Fruit fly (Drosophila melanogaster) whole organism, wandering third instar larva: ENCODE results near the gene bumpel.

Source experiments
- Abd-B ChIP-seq: fragments of >200 bp; optimal IDR thresholded peaks from 2 replicates; lab custom pipeline; 2017; ENCODE audit warnings: missing biosample characterization, missing genetic modification characterization
- CG32264 ChIP-seq: fragments of 200-800 bp; sonication (Bioruptor generic); optimal IDR thresholded peaks from 2 replicates; lab custom pipeline; 2016; ENCODE audit warnings: missing biosample characterization, missing genetic modification characterization
- CG9705 ChIP-seq: fragments of 200-800 bp; sonication (Bioruptor generic); optimal IDR thresholded peaks from 2 replicates; lab custom pipeline; 2018; ENCODE audit warnings: missing biosample characterization, mild to moderate bottlenecking, missing genetic modification characterization
- CrebA ChIP-seq: fragments of 200-800 bp; sonication (Bioruptor generic); optimal IDR thresholded peaks from 2 replicates; lab custom pipeline; 2016; ENCODE audit warnings: missing biosample characterization, mild to moderate bottlenecking, missing genetic modification characterization, borderline replicate concordance
- Dfd ChIP-seq: fragments of >200 bp; optimal IDR thresholded peaks from 2 replicates; lab custom pipeline; 2017; ENCODE audit warnings: missing biosample characterization, missing genetic modification characterization
- Dif ChIP-seq: fragments of 200-275, 200-300 bp; sonication (Bioruptor generic); optimal IDR thresholded peaks from 2 replicates; lab custom pipeline; 2018; ENCODE audit warnings: missing biosample characterization, missing genetic modification characterization; ENCODE audit not compliant: partially characterized antibody
- GATAd ChIP-seq: sonication (Bioruptor generic); optimal IDR thresholded peaks from 2 replicates; lab custom pipeline; 2016; ENCODE audit warnings: missing biosample characterization, missing genetic modification characterization
- HLH106 ChIP-seq: fragments of 200-800 bp; optimal IDR thresholded peaks from 3 replicates; lab custom pipeline; 2019; ENCODE audit warnings: missing biosample characterization, mild to moderate bottlenecking, missing genetic modification characterization, moderate library complexity
- Hnf4 ChIP-seq: fragments of 200-800 bp; sonication (Bioruptor generic); optimal IDR thresholded peaks from 2 replicates; lab custom pipeline; 2016; ENCODE audit warnings: missing biosample characterization, mild to moderate bottlenecking, missing genetic modification characterization
- Hr78 ChIP-seq: fragments of >200 bp; optimal IDR thresholded peaks from 2 replicates; lab custom pipeline; 2017; ENCODE audit warnings: missing biosample characterization, missing genetic modification characterization
- Hr83 ChIP-seq: fragments of 200-300 bp; sonication (Bioruptor generic); optimal IDR thresholded peaks from 2 replicates; lab custom pipeline; 2016; ENCODE audit warnings: missing biosample characterization, mild to moderate bottlenecking, missing genetic modification characterization, moderate library complexity; ENCODE audit not compliant: poor library complexity, severe bottlenecking
- Jra ChIP-seq: sonication (Bioruptor generic); optimal IDR thresholded peaks from 2 replicates; lab custom pipeline; 2016; ENCODE audit warnings: missing biosample characterization, missing genetic modification characterization
- Mio ChIP-seq: sonication (Bioruptor generic); optimal IDR thresholded peaks from 2 replicates; lab custom pipeline; 2016; ENCODE audit warnings: missing biosample characterization, missing genetic modification characterization
- Myc ChIP-seq: fragments of >200 bp; optimal IDR thresholded peaks from 2 replicates; lab custom pipeline; 2017
- N ChIP-seq: fragments of >200 bp; optimal IDR thresholded peaks from 2 replicates; lab custom pipeline; 2018; ENCODE audit warnings: missing biosample characterization, missing external identifiers, missing genetic modification characterization
- OdsH ChIP-seq: fragments of 200-800 bp; sonication (Bioruptor generic); optimal IDR thresholded peaks from 2 replicates; lab custom pipeline; 2016; ENCODE audit warnings: missing biosample characterization, mild to moderate bottlenecking, missing genetic modification characterization
- Rel ChIP-seq, 2 experiments: fragments of 200-800 bp; sonication (Bioruptor generic) in 1 of 2; optimal IDR thresholded peaks; 2 replicates in 1 of 2; 3 replicates in 1 of 2; lab custom pipeline; 2016 to 2019; ENCODE audit warnings: mild to moderate bottlenecking in 2 of 2, missing biosample characterization in 2 of 2, missing genetic modification characterization in 2 of 2, moderate library complexity in 1 of 2
- Sp1 ChIP-seq: fragments of 200-800 bp; sonication (Bioruptor generic); optimal IDR thresholded peaks from 3 replicates; lab custom pipeline; 2019; ENCODE audit warnings: missing biosample characterization, mild to moderate bottlenecking, missing genetic modification characterization, moderate library complexity
- Vsx2 ChIP-seq: fragments of 200-300, 225-300 bp; sonication (Bioruptor generic); optimal IDR thresholded peaks from 2 replicates; lab custom pipeline; 2018; ENCODE audit warnings: missing biosample characterization, missing genetic modification characterization; ENCODE audit not compliant: partially characterized antibody
- br ChIP-seq: fragments of 200-800 bp; sonication (Bioruptor generic); optimal IDR thresholded peaks from 2 replicates; lab custom pipeline; 2016; ENCODE audit warnings: missing biosample characterization, missing genetic modification characterization
- brk ChIP-seq: fragments of 200-800 bp; sonication (Bioruptor generic); optimal IDR thresholded peaks from 2 replicates; lab custom pipeline; 2016; ENCODE audit warnings: missing biosample characterization, mild to moderate bottlenecking, missing genetic modification characterization
- dmrt93B ChIP-seq: fragments of 200-800 bp; sonication (Bioruptor generic); optimal IDR thresholded peaks from 2 replicates; lab custom pipeline; 2018; ENCODE audit warnings: missing biosample characterization, mild to moderate bottlenecking, missing genetic modification characterization
- dsf ChIP-seq: sonication (Bioruptor generic); optimal IDR thresholded peaks from 2 replicates; lab custom pipeline; 2016; ENCODE audit warnings: missing biosample characterization, missing genetic modification characterization, borderline replicate concordance
- ey ChIP-seq: fragments of 200-800 bp; sonication (Bioruptor generic); optimal IDR thresholded peaks from 2 replicates; lab custom pipeline; 2016; ENCODE audit warnings: missing biosample characterization, missing genetic modification characterization
- foxo ChIP-seq, 2 experiments: fragments of 200-800 bp; sonication (Bioruptor generic); optimal IDR thresholded peaks; 2 replicates in 1 of 2; 3 replicates in 1 of 2; lab custom pipeline; 2016 to 2017; ENCODE audit warnings: missing biosample characterization in 2 of 2, missing genetic modification characterization in 2 of 2
- fru ChIP-seq: fragments of 200-800 bp; sonication (Bioruptor generic); optimal IDR thresholded peaks from 3 replicates; lab custom pipeline; 2016; ENCODE audit warnings: missing biosample characterization, mild to moderate bottlenecking, missing genetic modification characterization
- h ChIP-seq: fragments of 200-800 bp; sonication (Bioruptor generic); optimal IDR thresholded peaks from 3 replicates; lab custom pipeline; 2016; ENCODE audit warnings: missing biosample characterization, mild to moderate bottlenecking, missing genetic modification characterization
- jim ChIP-seq: fragments of 175-275, 200-325 bp; sonication (Bioruptor generic); optimal IDR thresholded peaks from 2 replicates; lab custom pipeline; 2016; ENCODE audit warnings: missing biosample characterization, mild to moderate bottlenecking, missing genetic modification characterization
- lola ChIP-seq: fragments of >200 bp; optimal IDR thresholded peaks from 2 replicates; lab custom pipeline; 2017; ENCODE audit warnings: missing biosample characterization, missing genetic modification characterization
- pan ChIP-seq: fragments of >200 bp; optimal IDR thresholded peaks from 2 replicates; lab custom pipeline; 2017
- psq ChIP-seq: fragments of 200-800 bp; sonication (Bioruptor generic); optimal IDR thresholded peaks from 3 replicates; lab custom pipeline; 2017; ENCODE audit warnings: missing biosample characterization, mild to moderate bottlenecking, missing genetic modification characterization, moderate library complexity
- rgr ChIP-seq: fragments of 200-800 bp; sonication (Bioruptor generic); optimal IDR thresholded peaks from 3 replicates; lab custom pipeline; 2016; ENCODE audit warnings: missing biosample characterization, mild to moderate bottlenecking, missing genetic modification characterization
- sv ChIP-seq: fragments of 200-800 bp; sonication (Bioruptor generic); optimal IDR thresholded peaks from 3 replicates; lab custom pipeline; 2016; ENCODE audit warnings: missing biosample characterization, missing genetic modification characterization
- tai ChIP-seq: sonication (Bioruptor generic); optimal IDR thresholded peaks from 2 replicates; lab custom pipeline; 2016; ENCODE audit warnings: missing biosample characterization, missing genetic modification characterization
- woc ChIP-seq: sonication (Bioruptor generic); optimal IDR thresholded peaks from 2 replicates; lab custom pipeline; 2016; ENCODE audit warnings: missing biosample characterization, mild to moderate bottlenecking, missing genetic modification characterization

bumpel gene

DNA sequence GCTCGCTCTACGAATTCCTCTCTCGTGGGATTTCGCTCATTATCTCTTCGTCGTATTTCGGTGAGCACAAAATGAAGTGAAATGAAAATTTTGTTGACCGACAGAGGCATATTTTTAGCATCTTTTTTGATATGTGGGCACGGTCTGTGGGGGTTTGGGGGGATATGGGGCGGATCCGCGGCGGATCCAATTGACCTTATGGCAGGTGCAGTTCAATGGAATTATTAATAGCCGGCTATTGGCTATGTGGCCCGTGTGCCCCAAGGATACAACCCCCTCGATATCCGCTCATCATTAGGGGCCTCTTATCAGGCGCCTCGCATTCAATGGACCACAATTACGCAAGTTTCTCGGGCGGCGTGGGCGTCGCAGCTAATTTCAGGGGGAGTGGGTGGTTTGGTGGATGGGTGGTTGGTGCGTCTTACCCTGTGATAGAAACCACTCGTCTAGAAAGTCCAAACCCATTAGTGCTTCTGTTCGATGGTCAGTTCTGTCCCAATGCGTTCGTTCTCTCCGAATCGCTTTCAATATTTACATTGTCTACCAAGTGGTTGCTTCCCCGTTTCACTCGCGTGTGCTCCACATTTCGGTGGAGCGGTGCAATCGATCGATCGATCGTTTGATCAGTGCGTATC is 32.9 kb upstream of the bumpel start, which contains the start of gene sals:
sals (minus strand) TSS at position 585 of the 635 bp plus-strand sequence.
- TF ChIP-seq CrebA (GFP tag; lab: Kevin White, UChicago) (no peak), Vsx2 (GFP tag; lab: Kevin White, UChicago) (no peak), Dif (GFP tag; lab: Kevin White, UChicago) (no peak), fru (no peak), h (no peak), dsf (no peak), pan (lab: Kevin White, UChicago) (no peak), psq (GFP tag; lab: Kevin White, UChicago) (no peak), Myc (lab: Kevin White, UChicago) (no peak), Jra (no peak)
- TF ChIP-seq, all 38 proteins: peak for 0

DNA sequence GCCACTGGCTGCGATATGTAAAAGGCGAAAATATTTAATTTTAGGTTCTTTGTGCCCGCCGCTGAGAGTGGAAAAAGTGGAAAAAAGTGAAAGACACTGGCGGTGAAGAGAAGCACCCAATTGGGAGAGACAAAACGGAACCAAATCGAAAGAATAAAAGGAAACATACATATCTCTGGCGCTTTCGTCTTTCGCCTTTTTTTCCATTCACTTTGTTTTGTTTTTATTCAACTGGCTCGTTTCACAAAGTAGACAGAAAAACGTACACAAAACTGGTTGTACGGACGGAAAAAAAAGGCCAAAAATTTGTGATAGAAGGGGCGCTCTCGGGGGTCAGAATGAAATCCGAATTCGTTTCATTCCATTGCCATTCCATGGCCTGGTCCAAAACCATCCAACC is 31.2 kb upstream of the bumpel start:
- TF ChIP-seq psq (GFP tag; lab: Kevin White, UChicago) = peak; percentile 90
- TF ChIP-seq Vsx2 (GFP tag; lab: Kevin White, UChicago) = peak; percentile 25
- TF ChIP-seq CrebA (GFP tag; lab: Kevin White, UChicago) = peak; percentile 59
- TF ChIP-seq jim (GFP tag; lab: Kevin White, UChicago) = peak; percentile 72
- TF ChIP-seq Dif (GFP tag; lab: Kevin White, UChicago) = peak; percentile 13
- peak; percentile 64 for TF ChIP-seq Sp1
- TF ChIP-seq Rel (GFP tag; optimal IDR thresholded peaks at IDR 0.05; lab: Kevin White, UChicago) = no peak
- TF ChIP-seq Rel (tag; optimal IDR thresholded peaks at IDR 0.05; lab: Kevin White, UChicago) = peak; percentile 15
- no peak for TF ChIP-seq Mio (GFP tag; lab: Kevin White, UChicago)
- TF ChIP-seq Hr78 (GFP tag; lab: Kevin White, UChicago) = no peak
- TF ChIP-seq brk (GFP tag; lab: Kevin White, UChicago) = peak; percentile 50
- TF ChIP-seq, all 38 proteins: peak for 8

DNA sequence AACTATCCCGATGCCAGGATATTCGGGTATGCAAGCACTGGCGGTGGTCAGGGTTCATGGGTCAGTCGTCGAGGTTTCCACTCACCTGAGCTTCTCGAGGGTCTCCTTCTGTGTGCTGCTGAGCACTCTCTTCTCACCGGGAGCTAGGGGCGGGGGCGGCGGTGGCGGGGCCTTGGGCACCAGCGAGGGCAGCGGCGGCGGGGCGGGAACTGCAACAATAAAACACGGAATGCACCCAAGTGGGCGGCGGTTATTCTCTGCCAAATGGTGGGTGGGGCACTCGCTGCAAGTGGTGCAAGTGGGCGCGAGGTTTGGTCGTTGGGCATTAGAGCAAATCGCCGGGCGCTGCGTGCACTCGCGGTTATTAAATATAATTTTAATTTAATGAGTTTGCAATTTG is 22.6 kb upstream of the bumpel start:
- TF ChIP-seq lola (GFP tag; lab: Kevin White, UChicago) (no peak), jim (GFP tag; lab: Kevin White, UChicago) (no peak), Rel (GFP tag; optimal IDR thresholded peaks at IDR 0.05; lab: Kevin White, UChicago) (no peak), Rel (tag; optimal IDR thresholded peaks at IDR 0.05; lab: Kevin White, UChicago) (no peak), psq (GFP tag; lab: Kevin White, UChicago) (no peak), Dfd (peak; percentile 93), N (no peak), woc (GFP tag; lab: Kevin White, UChicago) (no peak), ey (no peak)

DNA sequence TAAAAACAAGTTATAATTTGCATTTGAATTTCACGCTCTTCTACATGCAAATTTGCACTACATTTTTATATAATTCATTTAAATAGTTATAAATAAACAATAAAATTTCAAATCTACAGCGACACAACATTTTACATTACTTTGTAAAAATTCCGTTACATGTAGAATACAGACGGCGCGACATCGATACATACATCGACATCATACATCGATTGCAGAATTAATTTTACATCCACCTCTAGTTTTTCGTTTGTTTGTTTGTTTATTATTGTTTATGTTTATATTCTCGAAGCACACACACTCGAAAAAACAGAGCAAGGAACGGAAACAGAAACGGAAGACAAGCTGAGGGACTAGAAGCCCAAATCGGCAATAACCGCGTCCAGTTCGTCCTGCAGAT is 19.1 kb upstream of the bumpel start, which contains the start of gene CG17230:
CG17230 (plus strand) TSS at position 258 of the 400 bp plus-strand sequence.
- TF ChIP-seq GATAd (GFP tag; lab: Kevin White, UChicago) (no peak), Hr78 (GFP tag; lab: Kevin White, UChicago) (no peak), Myc (lab: Kevin White, UChicago) (no peak), CG9705 (GFP tag; lab: Kevin White, UChicago) (no peak)

- TF ChIP-seq ey (peak; percentile 59), sv (GFP tag; lab: Kevin White, UChicago) (peak; percentile 11), OdsH (GFP tag; lab: Kevin White, UChicago) (no peak), Hnf4 (GFP tag; lab: Kevin White, UChicago) (no peak), Hr83 (GFP tag; lab: Kevin White, UChicago) (no peak), fru (no peak), br (GFP tag; lab: Kevin White, UChicago) (no peak), brk (GFP tag; lab: Kevin White, UChicago) (no peak), tai (GFP tag; lab: Kevin White, UChicago) (no peak), rgr (no peak), h (peak; percentile 38), N (no peak), lola (GFP tag; lab: Kevin White, UChicago) (no peak), Vsx2 (GFP tag; lab: Kevin White, UChicago) (no peak), Myc (lab: Kevin White, UChicago) (peak; percentile 19), foxo (GFP tag; optimal IDR thresholded peaks at IDR 0.05; lab: Kevin White, UChicago) (peak in 1 of 2 experiments; percentile 47), dmrt93B (GFP tag; lab: Kevin White, UChicago) (no peak), Rel (GFP tag; optimal IDR thresholded peaks at IDR 0.05; lab: Kevin White, UChicago) (no peak), Rel (tag; optimal IDR thresholded peaks at IDR 0.05; lab: Kevin White, UChicago) (peak; percentile 92), Abd-B (no peak), psq (GFP tag; lab: Kevin White, UChicago) (peak; percentile 17), Sp1 (peak; percentile 13), CG9705 (GFP tag; lab: Kevin White, UChicago) (peak; percentile 60), Hr78 (GFP tag; lab: Kevin White, UChicago) (no peak), CG32264 (peak; percentile 7), GATAd (GFP tag; lab: Kevin White, UChicago) (no peak), CrebA (GFP tag; lab: Kevin White, UChicago) (no peak), dsf (no peak), HLH106 (peak; percentile 31), Dfd (no peak)
- TF ChIP-seq, all 38 proteins: peak for 11
These were observed 17.2 kb upstream of the bumpel start, which contains the start of the genes Exd2 and CG5281 for dm6 chr3R:11435537-11436234. TSS of gene Exd2 (minus strand) at chr3R:11435703. TSS of gene CG5281 (plus strand) at chr3R:11435850.
